Fruit fly (Drosophila melanogaster) whole organism, embryonic: ENCODE data around the gene yellow-e2.

ENCODE experiments used
- Adf1 ChIP-seq: fragments of 200-800 bp; sonication (Bioruptor generic); IDR thresholded peaks from 2 replicates; pipeline ENCODE4 v1.3.6; 2022; ENCODE audit warnings: missing biosample characterization, missing genetic modification characterization
- Bgb ChIP-seq: fragments of 200-800 bp; sonication (Bioruptor generic); IDR thresholded peaks from 2 replicates; pipeline ENCODE4 v1.3.6; 2022; ENCODE audit warnings: missing biosample characterization, missing genetic modification characterization; ENCODE audit not compliant: partially characterized antibody
- CG10274 ChIP-seq: fragments of 200-800 bp; sonication (Bioruptor generic); optimal IDR thresholded peaks from 3 replicates; lab custom pipeline; 2017; ENCODE audit warnings: missing biosample characterization, mild to moderate bottlenecking, missing genetic modification characterization
- CG13296 ChIP-seq: fragments of 200-800 bp; sonication (Bioruptor generic); optimal IDR thresholded peaks from 3 replicates; lab custom pipeline; 2018; ENCODE audit warnings: missing biosample characterization, mild to moderate bottlenecking, missing genetic modification characterization
- CG15011 ChIP-seq: fragments of 200-800 bp; sonication (Bioruptor generic); optimal IDR thresholded peaks from 3 replicates; lab custom pipeline; 2018; ENCODE audit warnings: missing biosample characterization, mild to moderate bottlenecking, missing genetic modification characterization
- CG15601 ChIP-seq: fragments of 200-800 bp; sonication (Bioruptor generic); optimal IDR thresholded peaks from 3 replicates; lab custom pipeline; 2019; ENCODE audit warnings: missing biosample characterization, mild to moderate bottlenecking, missing genetic modification characterization, moderate library complexity
- CG16815 ChIP-seq: fragments of 200-800 bp; sonication (Bioruptor generic); optimal IDR thresholded peaks from 3 replicates; lab custom pipeline; 2017; ENCODE audit warnings: missing biosample characterization, mild to moderate bottlenecking, missing genetic modification characterization
- CG2875 ChIP-seq: fragments of 200-800 bp; sonication (Bioruptor generic); optimal IDR thresholded peaks from 2 replicates; lab custom pipeline; 2017; ENCODE audit warnings: missing biosample characterization, mild to moderate bottlenecking, missing genetic modification characterization, missing genetic modification reagents
- CG3065 ChIP-seq: fragments of 200-800 bp; sonication (Bioruptor generic); optimal IDR thresholded peaks from 2 replicates; lab custom pipeline; 2016; ENCODE audit warnings: missing biosample characterization, missing genetic modification characterization
- CG33213 ChIP-seq: fragments of 200-800 bp; sonication (Bioruptor generic); optimal IDR thresholded peaks from 3 replicates; lab custom pipeline; 2016; ENCODE audit warnings: missing biosample characterization, missing genetic modification characterization
- CG34376 ChIP-seq: fragments of 200-800 bp; sonication (Bioruptor generic); optimal IDR thresholded peaks from 2 replicates; lab custom pipeline; 2018; ENCODE audit warnings: missing biosample characterization, mild to moderate bottlenecking, missing genetic modification characterization
- CG3995 ChIP-seq: fragments of 200-800 bp; sonication (Bioruptor generic); optimal IDR thresholded peaks from 3 replicates; lab custom pipeline; 2016; ENCODE audit warnings: missing biosample characterization, missing genetic modification characterization
- CG6654 ChIP-seq: fragments of 200-800 bp; sonication (Bioruptor generic); optimal IDR thresholded peaks from 2 replicates; lab custom pipeline; 2017; ENCODE audit warnings: missing biosample characterization, mild to moderate bottlenecking, missing genetic modification characterization
- CG7745 ChIP-seq: fragments of 200-800 bp; sonication (Bioruptor generic); optimal IDR thresholded peaks from 2 replicates; lab custom pipeline; 2018; ENCODE audit warnings: missing biosample characterization, mild to moderate bottlenecking, missing genetic modification characterization, moderate library complexity
- CG8281 ChIP-seq: fragments of 200-800 bp; sonication (Bioruptor generic); optimal IDR thresholded peaks from 2 replicates; lab custom pipeline; 2018; ENCODE audit warnings: missing biosample characterization, mild to moderate bottlenecking, missing genetic modification characterization, moderate library complexity
- CG9817 ChIP-seq: fragments of 200-800 bp; sonication (Bioruptor generic); optimal IDR thresholded peaks from 2 replicates; lab custom pipeline; 2018; ENCODE audit warnings: missing biosample characterization, mild to moderate bottlenecking, missing genetic modification characterization, moderate library complexity
- CG9876 ChIP-seq: fragments of 200-800 bp; sonication (Bioruptor generic); optimal IDR thresholded peaks from 2 replicates; lab custom pipeline; 2016; ENCODE audit warnings: missing biosample characterization, missing genetic modification characterization
- Ets65A ChIP-seq: fragments of 200-800 bp; sonication (Bioruptor generic); peaks from one replicate; lab custom pipeline; 2016; ENCODE audit warnings: missing biosample characterization, missing genetic modification characterization
- Hey ChIP-seq: fragments of 200-800 bp; sonication (Bioruptor generic); optimal IDR thresholded peaks from 3 replicates; lab custom pipeline; 2018; ENCODE audit warnings: missing biosample characterization, mild to moderate bottlenecking, missing genetic modification characterization
- Hr78 ChIP-seq, 2 experiments: fragments of 200-800 bp in 1 of 2; fragments of >200 bp in 1 of 2; sonication (Bioruptor generic) in 1 of 2; optimal IDR thresholded peaks; 2 replicates each; lab custom pipeline; 2017 to 2019; ENCODE audit warnings: missing biosample characterization in 2 of 2, missing genetic modification characterization in 2 of 2, mild to moderate bottlenecking in 1 of 2, moderate library complexity in 1 of 2
- NC2α ChIP-seq: fragments of 200-800 bp; sonication (Bioruptor generic); optimal IDR thresholded peaks from 2 replicates; lab custom pipeline; 2016; ENCODE audit warnings: missing biosample characterization, missing genetic modification characterization
- Optix ChIP-seq: fragments of 200-800 bp; sonication (Bioruptor generic); IDR thresholded peaks from 3 replicates; pipeline ENCODE4 v1.3.6; 2022; ENCODE audit warnings: missing biosample characterization, missing genetic modification characterization
- PHDP ChIP-seq: fragments of 200-800 bp; sonication (Bioruptor generic); optimal IDR thresholded peaks from 3 replicates; lab custom pipeline; 2018; ENCODE audit warnings: missing biosample characterization, mild to moderate bottlenecking, missing genetic modification characterization, moderate library complexity
- Ptx1 ChIP-seq: fragments of 200-800 bp; sonication (Bioruptor generic); IDR thresholded peaks from 2 replicates; pipeline ENCODE4 v1.3.6; 2022; ENCODE audit warnings: missing biosample characterization, missing genetic modification characterization
- Ravus ChIP-seq: fragments of 200-800 bp; sonication (Bioruptor generic); IDR thresholded peaks from 2 replicates; pipeline ENCODE4 v1.3.6; 2022; ENCODE audit warnings: missing biosample characterization, missing genetic modification characterization
- Sin3A ChIP-seq: fragments of >200 bp; optimal IDR thresholded peaks from 2 replicates; lab custom pipeline; 2018
- Sry-β ChIP-seq: fragments of 200-800 bp; sonication (Bioruptor generic); optimal IDR thresholded peaks from 2 replicates; lab custom pipeline; 2018; ENCODE audit warnings: missing biosample characterization, mild to moderate bottlenecking, missing genetic modification characterization, moderate library complexity
- ab ChIP-seq: fragments of 200-800 bp; sonication (Bioruptor generic); optimal IDR thresholded peaks from 2 replicates; lab custom pipeline; 2016; ENCODE audit warnings: missing biosample characterization, missing genetic modification characterization
- bigmax ChIP-seq: fragments of 200-800 bp; sonication (Bioruptor generic); optimal IDR thresholded peaks from 2 replicates; lab custom pipeline; 2018; ENCODE audit warnings: missing biosample characterization, mild to moderate bottlenecking, missing genetic modification characterization
- da ChIP-seq: fragments of 200-800 bp; sonication (Bioruptor generic); optimal IDR thresholded peaks from 2 replicates; lab custom pipeline; 2016; ENCODE audit warnings: missing biosample characterization, missing genetic modification characterization
- dpn ChIP-seq, 2 experiments: fragments of 200-800 bp; sonication (Bioruptor generic); optimal IDR thresholded peaks; 3 replicates each; lab custom pipeline; 2016; ENCODE audit warnings: missing biosample characterization in 2 of 2, missing genetic modification characterization in 2 of 2
- esg ChIP-seq: fragments of 200-800 bp; sonication (Bioruptor generic); conservative IDR thresholded peaks from 2 replicates; pipeline ENCODE4 v1.3.6; 2022; ENCODE audit warnings: missing biosample characterization, missing genetic modification characterization
- ewg ChIP-seq: fragments of 200-800 bp; sonication (Bioruptor generic); optimal IDR thresholded peaks from 3 replicates; lab custom pipeline; 2017; ENCODE audit warnings: mild to moderate bottlenecking, missing biosample characterization, missing genetic modification reagents, missing genetic modification characterization
- fd3F ChIP-seq: fragments of 200-800 bp; sonication (Bioruptor generic); optimal IDR thresholded peaks from 2 replicates; lab custom pipeline; 2018; ENCODE audit warnings: missing biosample characterization, mild to moderate bottlenecking, missing genetic modification characterization, moderate library complexity
- gcm2 ChIP-seq: fragments of 200-800 bp; sonication (Bioruptor generic); optimal IDR thresholded peaks from 2 replicates; lab custom pipeline; 2016; ENCODE audit warnings: missing biosample characterization, missing genetic modification characterization
- knrl ChIP-seq: fragments of 200-800 bp; sonication (Bioruptor generic); IDR thresholded peaks from 3 replicates; pipeline ENCODE4 v1.3.6; 2022; ENCODE audit warnings: missing biosample characterization, missing genetic modification characterization; ENCODE audit not compliant: partially characterized antibody
- maf-S ChIP-seq: fragments of 200-800 bp; sonication (Bioruptor generic); optimal IDR thresholded peaks from 2 replicates; lab custom pipeline; 2016; ENCODE audit warnings: missing biosample characterization, missing genetic modification characterization
- mam ChIP-seq: fragments of 200-800 bp; sonication (Bioruptor generic); optimal IDR thresholded peaks from 3 replicates; lab custom pipeline; 2016; ENCODE audit warnings: missing biosample characterization, missing genetic modification characterization
- pita ChIP-seq: fragments of 200-800 bp; sonication (Bioruptor generic); optimal IDR thresholded peaks from 2 replicates; lab custom pipeline; 2017; ENCODE audit warnings: missing biosample characterization, mild to moderate bottlenecking, missing genetic modification characterization
- run ChIP-seq: fragments of 200-800 bp; sonication (Bioruptor generic); optimal IDR thresholded peaks from 3 replicates; lab custom pipeline; 2018; ENCODE audit warnings: missing biosample characterization, mild to moderate bottlenecking, missing genetic modification characterization
- scrt ChIP-seq: fragments of 200-800 bp; sonication (Bioruptor generic); optimal IDR thresholded peaks from 2 replicates; lab custom pipeline; 2018; ENCODE audit warnings: missing biosample characterization, mild to moderate bottlenecking, missing genetic modification characterization, moderate library complexity
- sd ChIP-seq: fragments of 200-800 bp; sonication (Bioruptor generic); optimal IDR thresholded peaks from 3 replicates; lab custom pipeline; 2018; ENCODE audit warnings: missing biosample characterization, mild to moderate bottlenecking, missing genetic modification characterization, moderate library complexity
- sens-2 ChIP-seq: fragments of 200-800 bp; sonication (Bioruptor generic); IDR thresholded peaks from 2 replicates; pipeline ENCODE4 v1.3.6; 2022; ENCODE audit warnings: missing biosample characterization, missing genetic modification characterization
- sisA ChIP-seq: fragments of 200-800 bp; sonication (Bioruptor generic); IDR thresholded peaks from 2 replicates; pipeline ENCODE4 v1.3.6; 2022; ENCODE audit warnings: missing biosample characterization, missing genetic modification characterization
- slp2 ChIP-seq: fragments of 200-800 bp; sonication (Bioruptor generic); optimal IDR thresholded peaks from 2 replicates; lab custom pipeline; 2016; ENCODE audit warnings: missing biosample characterization, missing genetic modification characterization
- tgo ChIP-seq: fragments of 200-800 bp; sonication (Bioruptor generic); IDR thresholded peaks from 3 replicates; pipeline ENCODE4 v1.3.6; 2022; ENCODE audit warnings: missing biosample characterization, missing genetic modification characterization
- tna ChIP-seq: fragments of 200-800 bp; sonication (Bioruptor generic); IDR thresholded peaks from 2 replicates; pipeline ENCODE4 v1.3.6; 2022; ENCODE audit warnings: missing biosample characterization, missing genetic modification characterization; ENCODE audit not compliant: partially characterized antibody

Gene yellow-e2

dm6 chr3R:13400902-13401721 lies 5.7 kb downstream of the yellow-e2 start (continued):
- TF ChIP-seq tgo (GFP tag; lab: Robert Waterston, UW) (peak; percentile 88), knrl (GFP tag; lab: Robert Waterston, UW) (no peak), PHDP (tag; lab: Kevin White, UChicago) (peak; percentile 91), tna (no peak), Hr78 (GFP tag; optimal IDR thresholded peaks at IDR 0.05; lab: Kevin White, UChicago) (peak in 1 of 2 experiments; percentile 73), scrt (GFP tag; lab: Kevin White, UChicago) (peak; percentile 42), gcm2 (peak; percentile 82), bigmax (GFP tag; lab: Kevin White, UChicago) (no peak), CG3065 (GFP tag; lab: Kevin White, UChicago) (peak; percentile 71), dpn (GFP tag; optimal IDR thresholded peaks at IDR 0.05; lab: Kevin White, UChicago) (peak; percentile 90 to 92), sens-2 (GFP tag; lab: Robert Waterston, UW) (peak; percentile 75; the same call in 1 of the 2 replicates), CG15011 (peak; percentile 77), CG16815 (GFP tag; lab: Kevin White, UChicago) (peak; percentile 87), CG2875 (GFP tag; lab: Kevin White, UChicago) (peak; percentile 86), sd (tag; lab: Kevin White, UChicago) (peak; percentile 73), CG34376 (no peak), ab (GFP tag; lab: Kevin White, UChicago) (peak; percentile 52), Sry-β (GFP tag; lab: Kevin White, UChicago) (peak; percentile 49), ewg (peak; percentile 84), CG3995 (GFP tag; lab: Kevin White, UChicago) (peak; percentile 28), mam (peak; percentile 86), pita (GFP tag; lab: Kevin White, UChicago) (no peak), Bgb (GFP tag; lab: Robert Waterston, UW) (no peak; the same call in 1 of the 2 replicates), run (tag; lab: Kevin White, UChicago) (peak; percentile 73), Ptx1 (GFP tag; lab: Robert Waterston, UW) (peak; percentile 90), da (peak; percentile 76), CG10274 (GFP tag; lab: Kevin White, UChicago) (peak; percentile 77), Sin3A (lab: Kevin White, UChicago) (no peak), CG8281 (tag; lab: Kevin White, UChicago) (peak; percentile 77), CG13296 (peak; percentile 84), Ets65A (peak; percentile 96), slp2 (GFP tag; lab: Kevin White, UChicago) (peak; percentile 77), CG33213 (GFP tag; lab: Kevin White, UChicago) (peak; percentile 65), CG9817 (tag; lab: Kevin White, UChicago) (peak; percentile 79), maf-S (GFP tag; lab: Kevin White, UChicago) (peak; percentile 84), NC2α (GFP tag; lab: Kevin White, UChicago) (peak; percentile 80), esg (GFP tag; lab: Robert Waterston, UW) (peak; percentile 86), CG9876 (GFP tag; lab: Kevin White, UChicago) (peak; percentile 68), Hey (tag; lab: Kevin White, UChicago) (peak; percentile 19), Ravus (peak; percentile 66), Adf1 (0 out of 2 replicates have a peak, but pooled peaks have one; percentile 45), fd3F (GFP tag; lab: Kevin White, UChicago) (peak; percentile 80), Optix (no peak), CG6654 (GFP tag; lab: Kevin White, UChicago) (peak; percentile 70), CG15601 (tag; lab: Kevin White, UChicago) (peak; percentile 83), CG7745 (tag; lab: Kevin White, UChicago) (no peak), sisA (GFP tag; lab: Robert Waterston, UW) (peak; percentile 81)
